Fruit fly (Drosophila melanogaster): ENCODE results near the gene CG14154.

dm6 chr3L:10681814-10682213, 40.1 kb downstream of the CG14154 start:
- no peak for TF ChIP-seq Myc (optimal IDR thresholded peaks at IDR 0.05)
- TF ChIP-seq ttk (optimal IDR thresholded peaks at IDR 0.05), result no peak
- TF ChIP-seq h (optimal IDR thresholded peaks at IDR 0.05), result no peak
- no peak for TF ChIP-seq psq (optimal IDR thresholded peaks at IDR 0.05)
- no peak for TF ChIP-seq insv (optimal IDR thresholded peaks at IDR 0.05)
